Worm (Caenorhabditis elegans): ENCODE results near the gene pik-1.
"Not testable (repeated sequence)": the region's sequence is repeated elsewhere in the genome, so short reads cannot be mapped to it uniquely, and the experiment has no call there.

DNA sequence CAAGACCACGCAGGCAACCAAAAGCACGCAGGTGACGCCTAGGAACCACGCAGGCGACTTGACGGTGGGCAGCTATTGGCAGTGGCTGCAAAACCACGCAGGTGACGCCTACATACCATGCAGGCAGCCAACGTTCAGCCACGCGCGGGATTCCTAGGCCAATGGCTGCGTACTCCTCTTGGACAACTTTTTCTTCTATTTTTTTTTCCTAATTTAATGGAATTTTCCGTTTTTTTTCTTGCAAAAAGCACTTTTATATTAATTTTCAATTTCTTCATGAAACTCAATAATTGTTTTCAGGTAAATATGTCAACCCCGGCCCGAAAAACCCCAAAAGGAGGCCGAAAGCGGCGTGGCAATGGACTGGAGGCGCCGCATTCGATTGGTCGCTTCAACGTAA is 39.4 kb downstream of the pik-1 start, which contains the start of gene Y38H8A.7:
- not testable (repeated sequence) for TF ChIP-seq elt-3 (tag; optimal IDR thresholded peaks at IDR 0.05); snpc-4 (tag; optimal IDR thresholded peaks at IDR 0.05); mab-5 (tag; optimal IDR thresholded peaks at IDR 0.05); lin-13 (tag; optimal IDR thresholded peaks at IDR 0.05); nhr-12 (tag; optimal IDR thresholded peaks at IDR 0.05); nhr-28 (tag; optimal IDR thresholded peaks at IDR 0.05); cnd-1 (tag; optimal IDR thresholded peaks at IDR 0.05); pha-4 (tag; optimal IDR thresholded peaks at IDR 0.05); ham-2 (GFP tag; optimal IDR thresholded peaks at IDR 0.05); blmp-1 (tag; optimal IDR thresholded peaks at IDR 0.05); unc-39 (tag; optimal IDR thresholded peaks at IDR 0.05); ztf-11 (tag; optimal IDR thresholded peaks at IDR 0.05); lsy-2 (tag; optimal IDR thresholded peaks at IDR 0.05)

All from whole organism, mixed stage, embryonic.